Fruit fly (Drosophila melanogaster): ENCODE data around the gene RpS27.

DNA sequence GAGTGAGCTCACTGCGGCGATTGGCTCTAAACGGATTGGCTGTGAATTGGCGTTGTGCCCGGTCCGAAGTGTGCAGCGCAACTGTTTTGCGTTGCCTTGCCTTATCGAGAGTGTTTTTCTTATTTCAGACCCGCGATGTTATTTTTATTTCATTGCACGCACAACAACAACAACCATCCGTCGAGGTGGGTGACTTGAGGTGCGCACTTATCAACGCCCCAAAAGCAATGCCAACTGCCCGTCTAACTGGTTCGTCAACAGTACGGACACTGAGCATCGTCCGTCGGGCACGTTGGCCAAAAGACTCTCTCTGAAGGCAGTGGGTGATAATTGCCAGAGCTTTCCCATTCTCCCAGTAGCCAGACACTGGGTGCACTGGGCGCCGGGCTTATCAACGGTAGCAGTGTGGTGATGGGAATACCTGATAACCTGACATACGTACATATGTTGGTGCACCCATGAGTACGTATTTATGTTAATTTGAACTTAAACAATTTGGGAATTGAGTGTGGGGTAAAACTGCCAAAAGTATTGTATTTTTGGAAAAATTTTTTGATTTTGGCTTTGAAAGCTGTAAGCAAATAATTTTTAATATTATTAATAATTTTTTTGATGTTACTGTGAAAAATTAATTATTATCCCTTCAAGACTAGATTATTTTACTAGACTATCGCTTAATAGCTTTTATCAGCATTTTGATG is 48.2 kb upstream of the RpS27 start, which contains the start of gene CG31102:
- no peak for TF ChIP-seq CG8478 (optimal IDR thresholded peaks at IDR 0.05)
- TF ChIP-seq usp (GFP tag; optimal IDR thresholded peaks at IDR 0.05) = no peak
- TF ChIP-seq pan (optimal IDR thresholded peaks at IDR 0.05) = no peak

Data from whole organism.